Fruit fly (Drosophila melanogaster) Kc167 (cell line): ENCODE data around the gene CG31459.

Source experiments
- Myc ChIP-seq: fragments of >200 bp; optimal IDR thresholded peaks from 2 replicates; lab custom pipeline; 2017; ENCODE audit warnings: missing external identifiers
- Sin3A ChIP-seq: fragments of >200 bp; optimal IDR thresholded peaks from 2 replicates; lab custom pipeline; 2018; ENCODE audit warnings: missing external identifiers
- h ChIP-seq: fragments of >200 bp; optimal IDR thresholded peaks from 3 replicates; lab custom pipeline; 2018; ENCODE audit warnings: missing external identifiers
- insv ChIP-seq: fragments of >200 bp; optimal IDR thresholded peaks from 3 replicates; lab custom pipeline; 2018; ENCODE audit warnings: missing external identifiers
- psq ChIP-seq: fragments of >200 bp; optimal IDR thresholded peaks from 2 replicates; lab custom pipeline; 2017; ENCODE audit warnings: missing external identifiers
- ttk ChIP-seq: sonication (Bioruptor generic); optimal IDR thresholded peaks from 2 replicates; lab custom pipeline; 2017; ENCODE audit warnings: missing external identifiers

CG31459 gene

DNA sequence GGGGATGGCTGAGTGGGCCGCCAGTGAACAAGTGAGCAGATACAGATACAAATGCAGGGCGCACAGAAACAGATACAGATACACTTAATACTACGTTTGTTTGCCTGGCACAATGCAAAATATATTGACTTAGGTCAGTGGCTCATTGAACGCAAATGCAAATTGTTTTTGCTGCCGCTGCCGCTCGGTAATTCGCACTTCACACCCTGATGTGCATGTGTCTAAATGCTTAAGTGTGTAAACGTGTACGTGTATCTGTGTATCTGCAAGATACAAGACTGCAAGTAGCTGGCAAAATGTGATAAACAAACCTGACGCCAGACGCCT is 32.3 kb upstream of the CG31459 start:
- TF ChIP-seq Sin3A (lab: Kevin White, UChicago) (no peak), h (no peak), insv (lab: Kevin White, UChicago) (no peak), ttk (no peak), Myc (lab: Kevin White, UChicago) (no peak), psq (lab: Kevin White, UChicago) (no peak)

DNA sequence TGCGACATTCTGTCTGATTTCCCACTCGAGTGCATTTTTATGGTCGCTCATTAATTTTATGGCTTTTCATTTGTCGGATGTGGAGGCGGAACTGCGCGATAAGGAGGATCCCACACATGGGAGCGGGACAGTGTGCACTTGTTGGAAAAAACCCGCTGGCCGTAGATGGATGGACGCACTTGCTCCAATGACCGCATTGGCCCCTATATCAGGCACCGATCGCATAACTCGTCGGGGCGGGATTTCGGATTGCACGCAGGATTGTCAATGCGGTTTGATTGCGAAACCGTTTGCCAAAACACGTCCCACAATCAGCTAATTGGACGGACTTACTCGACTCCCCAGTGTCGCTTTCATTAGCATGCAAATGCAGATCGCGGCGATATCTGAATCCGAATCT is 29.1 kb upstream of the CG31459 start:
- TF ChIP-seq ttk (no peak), Myc (lab: Kevin White, UChicago) (no peak), h (no peak), insv (lab: Kevin White, UChicago) (no peak)

DNA sequence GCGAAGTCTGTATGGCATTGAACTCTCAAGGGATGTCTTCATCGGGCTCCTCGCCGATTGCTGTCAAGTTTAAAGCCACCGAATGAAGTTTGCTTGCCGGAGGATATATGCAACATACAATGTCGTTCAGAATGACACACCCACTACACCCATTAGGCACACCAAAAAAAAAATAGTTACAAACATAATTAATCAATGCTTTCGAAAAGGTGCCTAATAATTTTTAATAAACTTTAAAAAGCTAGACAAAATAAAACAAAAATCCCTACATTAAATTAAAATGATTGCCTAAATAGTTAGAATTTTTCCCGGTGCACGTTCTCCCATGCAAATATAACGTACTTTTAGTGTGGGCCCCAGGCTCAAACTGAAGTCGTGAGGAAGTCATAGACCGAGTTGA is 28.2 kb upstream of the CG31459 start:
- no peak for TF ChIP-seq Sin3A (lab: Kevin White, UChicago)

DNA sequence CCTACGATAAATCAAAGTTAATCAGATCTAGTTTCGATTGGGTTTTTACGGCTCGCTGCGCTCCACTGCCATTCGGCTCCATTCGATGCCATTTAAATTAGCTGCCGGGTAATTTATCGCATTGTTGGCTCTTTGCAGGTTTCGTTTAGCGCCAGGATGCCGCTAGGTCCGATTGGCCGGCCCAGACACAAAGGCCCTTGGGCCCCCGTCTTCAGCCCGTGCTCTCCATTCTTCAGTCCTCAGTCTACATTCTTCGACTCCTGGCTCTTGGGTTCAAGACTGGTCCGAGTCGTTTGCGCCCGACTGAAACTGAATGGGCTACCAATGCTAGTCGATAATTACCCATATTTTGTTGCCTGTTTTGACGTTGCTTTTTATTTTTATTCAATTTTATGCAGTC is 27.4 kb upstream of the CG31459 start:
- TF ChIP-seq h, result no peak
- no peak for TF ChIP-seq psq (lab: Kevin White, UChicago)
- no peak for TF ChIP-seq ttk
- TF ChIP-seq Myc (lab: Kevin White, UChicago), result no peak
- no peak for TF ChIP-seq Sin3A (lab: Kevin White, UChicago)
- TF ChIP-seq insv (lab: Kevin White, UChicago), result no peak

DNA sequence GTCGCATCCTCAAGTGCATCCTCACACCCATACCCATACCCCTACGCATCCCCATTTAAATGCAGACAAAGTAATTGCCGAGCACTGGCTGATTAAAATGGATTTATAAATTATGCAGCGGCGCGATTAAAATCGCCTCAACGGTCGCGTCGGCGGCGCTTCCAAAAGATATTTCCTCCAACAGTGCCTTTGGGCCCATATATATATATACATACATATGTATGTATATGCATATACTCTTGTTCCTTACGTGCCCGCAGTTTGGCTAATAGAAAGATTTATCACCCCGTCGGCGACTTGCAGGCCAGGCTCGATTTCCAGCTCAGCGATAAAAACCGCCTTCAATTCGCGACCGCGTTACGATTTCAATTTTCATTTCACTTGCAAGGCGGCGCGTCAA is 23.9 kb upstream of the CG31459 start:
- no peak for TF ChIP-seq ttk
- TF ChIP-seq Sin3A (lab: Kevin White, UChicago), result no peak
- TF ChIP-seq psq (lab: Kevin White, UChicago), result no peak
- TF ChIP-seq Myc (lab: Kevin White, UChicago), result no peak
- no peak for TF ChIP-seq insv (lab: Kevin White, UChicago)
- no peak for TF ChIP-seq h

DNA sequence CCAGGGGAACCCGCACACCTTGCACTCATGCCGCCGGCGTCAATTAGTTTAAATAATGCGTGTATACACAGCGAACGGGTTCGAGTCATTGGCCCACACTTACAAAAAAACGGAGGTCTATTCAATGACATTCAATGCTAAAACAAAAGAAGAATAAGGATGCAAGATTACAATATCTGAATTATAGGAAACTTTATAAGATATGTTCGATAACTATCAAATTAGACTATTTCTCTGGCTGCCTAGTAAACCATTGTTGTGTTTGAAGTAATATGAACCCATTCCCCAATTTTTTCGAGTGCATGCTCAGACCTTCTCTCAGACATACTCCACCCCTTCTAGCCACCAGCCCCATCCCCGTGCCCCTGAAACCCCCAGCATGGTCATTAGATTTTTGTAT is 19.7 kb upstream of the CG31459 start:
- TF ChIP-seq Sin3A (lab: Kevin White, UChicago) (no peak), ttk (no peak), psq (lab: Kevin White, UChicago) (no peak), Myc (lab: Kevin White, UChicago) (no peak), insv (lab: Kevin White, UChicago) (no peak), h (no peak)

DNA sequence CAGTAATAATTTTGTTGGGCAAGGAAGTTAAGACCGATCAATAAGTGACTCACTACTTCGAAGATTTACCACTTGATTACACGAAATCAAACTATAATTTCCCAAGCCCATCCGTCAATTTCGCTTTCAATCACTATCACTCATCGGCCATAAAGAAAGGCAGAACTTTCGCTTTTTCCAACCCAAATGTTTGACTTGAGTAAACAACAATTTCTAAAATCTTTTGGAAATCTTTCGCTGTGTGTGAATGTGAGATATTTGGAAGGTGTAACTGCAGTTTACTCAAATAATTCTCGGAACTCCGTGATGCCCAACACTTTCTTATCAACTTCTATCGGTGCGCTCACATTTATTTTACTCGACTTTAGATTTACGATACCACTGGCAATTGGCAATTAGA is 18.5 kb upstream of the CG31459 start:
- TF ChIP-seq h (no peak), ttk (no peak), Myc (lab: Kevin White, UChicago) (no peak), psq (lab: Kevin White, UChicago) (no peak)

DNA sequence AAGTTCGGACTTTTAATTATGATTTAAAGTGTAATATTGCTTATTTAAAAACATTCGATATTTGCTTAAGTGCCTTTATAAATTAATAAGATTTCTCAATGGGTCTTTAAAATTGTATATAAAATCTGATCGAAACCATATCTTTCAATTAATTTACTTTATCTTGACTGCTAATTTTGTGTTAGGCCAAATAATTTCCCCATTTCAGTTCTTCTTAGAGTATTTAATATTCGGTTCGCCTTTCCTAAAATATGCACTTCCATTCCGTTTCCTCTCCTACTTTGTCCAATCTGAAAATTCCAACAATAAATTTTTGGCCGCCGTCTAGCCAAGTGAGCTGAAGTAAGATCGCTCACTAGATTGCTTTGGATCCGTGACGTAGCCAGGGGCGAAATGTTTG is 16.2 kb upstream of the CG31459 start:
- no peak for TF ChIP-seq ttk
- no peak for TF ChIP-seq h
- no peak for TF ChIP-seq psq (lab: Kevin White, UChicago)
- no peak for TF ChIP-seq Myc (lab: Kevin White, UChicago)
- no peak for TF ChIP-seq insv (lab: Kevin White, UChicago)
- no peak for TF ChIP-seq Sin3A (lab: Kevin White, UChicago)

DNA sequence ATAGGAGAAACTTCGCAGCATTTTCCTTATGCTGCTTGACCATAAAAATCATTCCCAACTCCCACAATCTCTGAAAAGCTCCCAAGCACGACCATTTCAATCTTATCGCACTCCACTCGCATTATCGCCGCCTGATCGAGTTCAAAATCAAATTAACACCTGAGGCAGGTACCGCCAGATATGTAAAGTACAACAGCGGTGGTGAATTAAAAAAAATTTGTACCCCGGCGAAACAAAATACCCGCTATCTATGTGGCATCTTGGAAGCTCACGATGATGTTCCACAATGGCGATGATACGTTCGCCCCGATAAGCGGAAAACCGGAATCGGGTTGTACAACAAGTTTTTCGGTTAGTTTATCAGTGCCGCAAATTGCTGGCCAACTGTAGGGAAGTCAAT is 14.3 kb upstream of the CG31459 start:
- TF ChIP-seq Myc (lab: Kevin White, UChicago) (no peak), ttk (no peak), Sin3A (lab: Kevin White, UChicago) (no peak), h (no peak), psq (lab: Kevin White, UChicago) (no peak), insv (lab: Kevin White, UChicago) (no peak)

DNA sequence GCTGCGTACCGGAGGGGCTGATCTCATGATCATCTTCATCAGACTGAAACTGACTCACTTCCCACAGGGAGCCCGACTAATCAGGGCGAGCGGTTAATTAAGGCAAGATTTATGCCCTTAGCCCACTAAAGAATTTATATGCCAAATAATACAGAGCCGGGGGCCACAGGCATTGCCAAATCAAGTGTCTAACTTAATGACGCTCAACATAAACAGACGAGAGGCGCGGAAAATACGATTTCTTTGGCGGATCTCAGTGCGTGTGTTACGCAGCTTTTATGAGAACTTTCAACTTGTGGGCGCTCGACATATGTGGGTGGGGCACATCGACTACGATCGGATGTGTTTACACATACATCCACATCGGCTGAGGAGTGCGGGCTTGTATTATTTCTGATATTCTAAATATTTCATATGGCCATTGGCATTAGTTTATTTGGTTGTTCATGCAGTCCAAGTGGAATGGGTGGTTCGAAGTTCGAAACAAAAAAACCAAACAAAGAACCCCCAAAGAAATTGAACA is 13.8 kb upstream of the CG31459 start:
- TF ChIP-seq ttk (no peak), Myc (lab: Kevin White, UChicago) (no peak), insv (lab: Kevin White, UChicago) (no peak), h (no peak), Sin3A (lab: Kevin White, UChicago) (no peak), psq (lab: Kevin White, UChicago) (no peak)

DNA sequence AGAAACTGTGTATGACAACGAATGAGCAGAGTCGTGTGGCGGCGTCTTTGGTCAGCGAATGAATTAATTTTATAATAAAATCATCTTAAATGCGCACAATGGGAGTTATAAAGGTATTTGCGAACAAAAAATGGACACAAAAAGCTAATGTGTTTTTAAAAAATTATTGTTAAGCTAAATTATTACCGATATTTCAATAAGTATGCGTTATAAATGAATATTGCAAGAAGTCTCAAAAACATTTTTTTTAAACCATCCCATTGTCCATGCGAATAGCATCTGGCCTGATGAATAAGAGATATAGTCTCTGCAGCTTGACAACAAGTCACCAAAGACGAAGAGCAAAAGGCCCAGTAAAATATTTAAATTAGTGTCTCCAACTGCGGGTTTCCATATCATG is 9.7 kb upstream of the CG31459 start:
- TF ChIP-seq h (no peak), Myc (lab: Kevin White, UChicago) (no peak), ttk (no peak), Sin3A (lab: Kevin White, UChicago) (no peak), psq (lab: Kevin White, UChicago) (no peak), insv (lab: Kevin White, UChicago) (no peak)

DNA sequence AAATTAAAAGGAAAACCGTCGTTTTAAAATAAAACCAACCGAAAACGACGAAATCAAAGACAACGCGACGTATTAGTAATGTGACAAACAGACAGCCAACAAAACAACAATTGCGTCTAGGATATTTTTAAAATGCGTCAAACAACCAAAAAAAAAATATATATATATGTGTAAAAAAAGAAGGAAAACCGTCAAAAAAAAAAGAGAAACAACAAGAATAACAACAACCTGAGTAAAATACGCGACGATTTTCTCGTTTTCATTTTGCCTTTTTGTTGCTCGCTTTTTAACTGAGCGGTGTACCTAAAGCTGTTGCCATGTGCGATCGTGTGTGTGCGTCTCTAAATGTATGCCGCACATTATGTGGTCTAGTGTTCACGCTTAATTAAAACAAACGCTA is 7.1 kb upstream of the CG31459 start:
- TF ChIP-seq insv (lab: Kevin White, UChicago) (no peak), Myc (lab: Kevin White, UChicago) (no peak), Sin3A (lab: Kevin White, UChicago) (no peak), h (no peak), psq (lab: Kevin White, UChicago) (no peak), ttk (no peak)

DNA sequence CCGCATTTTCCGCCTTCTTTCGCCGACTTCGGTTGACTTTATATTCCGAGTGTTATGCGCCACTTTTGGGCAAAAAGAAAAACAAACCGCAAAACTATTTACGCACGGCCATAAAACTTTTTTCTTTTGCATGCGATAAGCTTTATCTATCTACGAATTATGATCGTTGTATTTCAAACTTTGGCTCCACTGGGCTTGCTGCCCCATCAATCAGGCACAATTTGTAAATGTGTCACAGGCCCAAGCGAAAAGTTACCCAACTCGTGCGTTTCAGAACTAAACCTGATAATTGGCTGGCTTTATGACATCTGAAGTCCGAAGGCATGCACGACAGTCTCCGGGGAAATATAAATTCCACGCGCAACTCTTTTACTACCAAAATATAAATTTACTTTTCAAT is 6.7 kb upstream of the CG31459 start:
- TF ChIP-seq ttk, result no peak
- TF ChIP-seq psq (lab: Kevin White, UChicago), result no peak
- no peak for TF ChIP-seq Sin3A (lab: Kevin White, UChicago)
- TF ChIP-seq Myc (lab: Kevin White, UChicago), result no peak
- TF ChIP-seq insv (lab: Kevin White, UChicago), result no peak
- no peak for TF ChIP-seq h

DNA sequence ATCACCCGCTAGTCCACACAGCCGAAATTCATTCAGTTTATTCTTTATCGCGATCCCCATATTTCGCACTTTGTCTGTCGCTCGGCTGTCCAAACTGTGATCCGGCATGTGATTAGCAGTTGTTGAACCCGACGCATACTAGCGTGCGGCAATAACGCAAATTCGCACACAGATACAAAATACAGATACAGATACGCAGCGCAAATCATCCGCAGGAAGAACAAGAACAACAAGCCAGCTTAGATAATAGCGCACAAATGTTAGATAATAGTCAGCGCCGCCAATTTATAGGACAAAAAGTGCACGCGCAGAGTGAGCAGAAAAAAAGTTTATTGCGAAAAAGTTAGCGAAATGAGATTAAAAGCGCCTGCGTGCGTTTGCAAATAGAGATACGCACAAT is 5.7 kb upstream of the CG31459 start:
- TF ChIP-seq Myc (lab: Kevin White, UChicago), result no peak
